Worm (Caenorhabditis elegans): Measurements from ENCODE around the gene col-90.
A peak's percentile ranks its signal among the peaks of the same experiment; 100 is the strongest.
"Not testable (repeated sequence)": the region's sequence is repeated elsewhere in the genome, so short reads cannot be mapped to it uniquely, and the experiment has no call there.

col-90 gene

DNA sequence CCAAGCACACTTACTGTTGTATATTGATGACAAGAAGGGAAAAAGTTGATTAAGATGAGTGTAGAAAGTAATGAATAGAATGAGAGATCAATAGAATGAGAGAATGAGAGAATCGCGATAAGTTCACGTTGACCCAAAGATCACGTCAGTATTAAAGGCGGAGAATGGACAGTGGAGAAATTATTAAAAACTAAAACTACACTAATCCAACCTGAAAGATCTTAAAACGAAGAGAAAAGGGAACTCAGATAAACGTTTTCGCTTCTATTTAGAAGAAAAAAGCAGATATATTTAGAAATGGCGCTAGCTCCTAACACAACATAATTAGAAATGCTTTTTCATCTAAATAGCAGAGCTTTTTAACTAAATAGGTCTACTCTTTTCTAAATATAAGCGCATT is 4.6 kb downstream of the col-90 start, which contains the start of gene let-754:
Gene let-754 (minus strand): TSS at position 101 of the 400 bp plus-strand sequence.
- TF ChIP-seq ceh-45 (GFP tag; IDR thresholded peaks at IDR 0.05): no peak
- no peak for TF ChIP-seq ceh-9 (tag; optimal IDR thresholded peaks at IDR 0.05)
- no peak for TF ChIP-seq F13H6.1 (tag; optimal IDR thresholded peaks at IDR 0.05)
- no peak for TF ChIP-seq K02D7.2 (tag; optimal IDR thresholded peaks at IDR 0.05)
- no peak for TF ChIP-seq C08G9.2 (tag; optimal IDR thresholded peaks at IDR 0.05)
- TF ChIP-seq unc-3 (GFP tag; conservative IDR thresholded peaks at IDR 0.05): no peak
- no peak for TF ChIP-seq unc-3 (tag; optimal IDR thresholded peaks at IDR 0.05)
- TF ChIP-seq madf-2 (tag; optimal IDR thresholded peaks at IDR 0.05): no peak
- TF ChIP-seq unc-86 (tag; optimal IDR thresholded peaks at IDR 0.05): no peak
- TF ChIP-seq ceh-22 (tag; optimal IDR thresholded peaks at IDR 0.05): no peak
- TF ChIP-seq pax-1 (tag; optimal IDR thresholded peaks at IDR 0.05): no peak

DNA sequence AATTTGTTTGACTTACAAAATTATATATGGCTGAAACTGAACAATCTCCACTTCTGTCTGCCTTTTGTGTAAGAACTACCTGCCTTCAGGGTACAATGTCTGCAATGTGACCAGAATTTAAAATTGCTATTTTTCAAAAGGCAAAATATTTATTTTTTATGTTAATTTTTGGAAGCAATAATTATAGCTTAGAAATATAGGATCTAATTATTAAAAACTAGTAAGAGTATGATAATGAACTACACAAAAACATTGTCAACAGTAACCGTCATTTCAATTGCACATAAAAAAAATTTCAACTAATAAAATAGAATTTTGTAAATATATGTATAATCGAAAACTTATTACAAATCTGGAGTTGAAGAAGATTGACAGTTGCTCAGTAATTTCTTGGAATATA is 8.3 kb downstream of the col-90 start, which contains the start of gene C29E4.9:
Gene C29E4.9 (minus strand): TSS at position 101 of the 400 bp plus-strand sequence.
- TF ChIP-seq gmeb-2 (tag; optimal IDR thresholded peaks at IDR 0.05) (no peak), pha-4 (tag; optimal IDR thresholded peaks at IDR 0.05) (no peak), fax-1 (tag; optimal IDR thresholded peaks at IDR 0.05) (no peak), sdc-2 (tag; optimal IDR thresholded peaks at IDR 0.05) (no peak), zip-5 (tag; optimal IDR thresholded peaks at IDR 0.05) (no peak), elt-4 (tag; optimal IDR thresholded peaks at IDR 0.05) (no peak), nhr-232 (tag; optimal IDR thresholded peaks at IDR 0.05) (no peak), ref-2 (tag; optimal IDR thresholded peaks at IDR 0.05) (no peak), nfya-1 (tag; optimal IDR thresholded peaks at IDR 0.05) (no peak), hlh-30 (tag; optimal IDR thresholded peaks at IDR 0.05; ENCODE audit: insufficient read depth) (no peak), ceh-48 (tag; optimal IDR thresholded peaks at IDR 0.05) (no peak), odd-2 (tag; optimal IDR thresholded peaks at IDR 0.05) (no peak)

- no peak for TF ChIP-seq ceh-30 (tag; optimal IDR thresholded peaks at IDR 0.05)
- TF ChIP-seq fkh-6 (tag; optimal IDR thresholded peaks at IDR 0.05): no peak
- no peak for TF ChIP-seq odd-2 (tag; optimal IDR thresholded peaks at IDR 0.05)
- no peak for TF ChIP-seq K09A11.1 (tag; optimal IDR thresholded peaks at IDR 0.05; ENCODE audit: insufficient read depth)
- TF ChIP-seq pha-4 (tag; optimal IDR thresholded peaks at IDR 0.05): no peak
- TF ChIP-seq nfya-1 (tag; optimal IDR thresholded peaks at IDR 0.05): peak; percentile 38
- TF ChIP-seq hlh-6 (tag; optimal IDR thresholded peaks at IDR 0.05): no peak
Observed at ce11 chrIII:7958085-7958484, 9.4 kb downstream of the col-90 start, which contains the start of gene C29E4.11. TSS of gene C29E4.11 (minus strand) at chrIII:7958114.

DNA sequence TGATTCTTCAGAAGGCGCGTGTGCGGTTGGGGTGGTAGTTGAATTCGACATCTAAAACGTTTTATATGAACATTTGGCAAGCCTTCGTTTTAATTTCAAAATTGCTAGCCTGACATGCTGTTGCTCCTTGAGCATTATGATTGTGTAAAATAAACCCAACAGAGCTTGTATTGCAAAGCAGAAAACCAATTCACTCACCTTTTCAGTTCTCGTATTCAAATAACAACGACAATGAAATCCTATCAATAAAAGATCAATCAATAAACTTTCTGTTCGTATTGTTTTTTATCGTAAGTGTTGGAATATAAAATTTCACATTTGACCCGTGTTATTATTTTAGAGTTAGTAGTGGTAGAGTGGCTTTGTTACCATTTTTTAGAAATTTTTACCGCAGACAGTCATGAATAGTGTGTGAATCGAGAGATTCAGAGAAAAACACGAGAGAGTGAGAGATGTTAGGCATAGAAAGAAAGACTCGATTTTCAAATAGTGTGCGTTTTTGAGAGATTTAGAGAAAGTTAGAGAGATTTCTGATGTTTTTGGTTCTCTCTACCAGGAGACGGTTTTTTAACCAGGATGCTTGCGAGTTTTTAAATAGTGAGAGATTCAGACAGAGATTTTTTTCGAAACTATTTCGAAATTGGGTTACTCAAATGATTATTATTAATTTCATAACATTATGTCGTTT is 10.4 kb downstream of the col-90 start, which contains the start of gene F54H12.10:
Gene F54H12.10 (minus strand): TSS at position 51 of the 688 bp plus-strand sequence.
- TF ChIP-seq ceh-22 (tag; optimal IDR thresholded peaks at IDR 0.05); nfya-1 (tag; optimal IDR thresholded peaks at IDR 0.05); mec-3 (tag; optimal IDR thresholded peaks at IDR 0.05; ENCODE audit: borderline replicate concordance): not testable (repeated sequence)

- TF ChIP-seq zip-5 (tag; optimal IDR thresholded peaks at IDR 0.05); mec-3 (tag; optimal IDR thresholded peaks at IDR 0.05; ENCODE audit: borderline replicate concordance); fkh-10 (GFP tag; optimal IDR thresholded peaks at IDR 0.05): not testable (repeated sequence)
Observed at ce11 chrIII:7962641-7963040, 14.0 kb downstream of the col-90 start, which contains the start of gene F54H12.4. TSS of gene F54H12.4 (minus strand) at chrIII:7962741.

ce11 chrIII:7964281-7964680 is 15.6 kb downstream of the col-90 start, which contains the start of gene F54H12.2:
TSS of gene F54H12.2 (plus strand) at chrIII:7964581.
- TF ChIP-seq sox-4 (tag; optimal IDR thresholded peaks at IDR 0.05); nhr-232 (tag; optimal IDR thresholded peaks at IDR 0.05); sox-2 (GFP tag; IDR thresholded peaks at IDR 0.05): not testable (repeated sequence)
